Worm (Caenorhabditis elegans): Measurements from ENCODE around the gene math-6.

ce11 chrII:1844552-1844951 is 40.0 kb downstream of the math-6 start:
- TF ChIP-seq ceh-48 (tag; optimal IDR thresholded peaks at IDR 0.05): no peak
- TF ChIP-seq Y22D7AL.16 (tag; optimal IDR thresholded peaks at IDR 0.05): no peak
- no peak for TF ChIP-seq F13H6.1 (tag; optimal IDR thresholded peaks at IDR 0.05)
- TF ChIP-seq unc-42 (tag; optimal IDR thresholded peaks at IDR 0.05): no peak
- no peak for TF ChIP-seq ceh-34 (tag; optimal IDR thresholded peaks at IDR 0.05)
- TF ChIP-seq ama-1 (optimal IDR thresholded peaks at IDR 0.05): no peak
- TF ChIP-seq dve-1 (tag; optimal IDR thresholded peaks at IDR 0.05): no peak
- TF ChIP-seq K02D7.2 (tag; optimal IDR thresholded peaks at IDR 0.05): no peak
- TF ChIP-seq nhr-11 (tag; optimal IDR thresholded peaks at IDR 0.05): no peak
- TF ChIP-seq ceh-24 (tag; optimal IDR thresholded peaks at IDR 0.05): no peak
- no peak for TF ChIP-seq fkh-6 (tag; optimal IDR thresholded peaks at IDR 0.05)
